Worm (Caenorhabditis elegans) whole organism, mixed stage, embryonic: Measurements from ENCODE around the gene try-10.

Source experiments
- M03D4.4 ChIP-seq: sonication (generic microtip); optimal IDR thresholded peaks from 2 replicates; lab custom pipeline; 2017; ENCODE audit warnings: mild to moderate bottlenecking, missing genetic modification characterization, missing compliant biosample characterization
- bed-3 ChIP-seq: fragments of 200-800 bp; sonication (Bioruptor generic); optimal IDR thresholded peaks from 3 replicates; lab custom pipeline; 2018; ENCODE audit warnings: mild to moderate bottlenecking, missing genetic modification characterization, moderate library complexity, missing compliant biosample characterization
- ceh-39 ChIP-seq: fragments of 150-350 bp; optimal IDR thresholded peaks from 2 replicates; lab custom pipeline; 2014; ENCODE audit warnings: missing biosample characterization, missing genetic modification characterization
- ceh-43 ChIP-seq: fragments of 200-800 bp; sonication (Bioruptor generic); optimal IDR thresholded peaks from 2 replicates; lab custom pipeline; 2018; ENCODE audit warnings: mild to moderate bottlenecking, missing genetic modification characterization, moderate library complexity, missing compliant biosample characterization
- ceh-83 ChIP-seq: fragments of 200-800 bp; sonication (Bioruptor generic); optimal IDR thresholded peaks from 2 replicates; lab custom pipeline; 2018; ENCODE audit warnings: mild to moderate bottlenecking, missing genetic modification characterization, missing compliant biosample characterization
- ces-1 ChIP-seq: fragments of 150-350 bp; optimal IDR thresholded peaks from 2 replicates; lab custom pipeline; 2014; ENCODE audit warnings: missing biosample characterization, missing genetic modification reagents, missing genetic modification characterization
- cnd-1 ChIP-seq: fragments of 200-800 bp; sonication (Bioruptor generic); optimal IDR thresholded peaks from 2 replicates; lab custom pipeline; 2018; ENCODE audit warnings: mild to moderate bottlenecking, missing genetic modification characterization, missing compliant biosample characterization
- elt-3 ChIP-seq: fragments of 150-350 bp; optimal IDR thresholded peaks from 2 replicates; lab custom pipeline; 2014; ENCODE audit warnings: missing biosample characterization, missing genetic modification characterization
- flh-1 ChIP-seq: fragments of 200-800 bp; sonication (Bioruptor generic); optimal IDR thresholded peaks from 2 replicates; lab custom pipeline; 2018; ENCODE audit warnings: mild to moderate bottlenecking, missing genetic modification characterization, moderate library complexity, missing compliant biosample characterization
- hlh-1 ChIP-seq: fragments of 150-350 bp; optimal IDR thresholded peaks from 2 replicates; lab custom pipeline; 2014; ENCODE audit warnings: missing biosample characterization, missing genetic modification reagents, missing genetic modification characterization
- lin-13 ChIP-seq: fragments of 150-350 bp; optimal IDR thresholded peaks from 2 replicates; lab custom pipeline; 2014; ENCODE audit warnings: missing biosample characterization, missing genetic modification characterization
- lin-32 ChIP-seq: fragments of 200-800 bp; sonication (Bioruptor generic); optimal IDR thresholded peaks from 2 replicates; lab custom pipeline; 2018; ENCODE audit warnings: mild to moderate bottlenecking, missing genetic modification characterization, missing compliant biosample characterization
- lsy-2 ChIP-seq: fragments of 150-350 bp; optimal IDR thresholded peaks from 2 replicates; lab custom pipeline; 2014; ENCODE audit warnings: missing biosample characterization, missing genetic modification characterization
- mep-1 ChIP-seq: fragments of 150-350 bp; optimal IDR thresholded peaks from 2 replicates; lab custom pipeline; 2017; ENCODE audit warnings: missing biosample characterization, missing genetic modification reagents, missing genetic modification characterization, inconsistent platforms
- mls-2 ChIP-seq: sonication (generic microtip); optimal IDR thresholded peaks from 2 replicates; lab custom pipeline; 2016; ENCODE audit warnings: mild to moderate bottlenecking, missing genetic modification characterization, moderate library complexity, missing compliant biosample characterization
- nhr-12 ChIP-seq: fragments of 150-350 bp; optimal IDR thresholded peaks from 2 replicates; lab custom pipeline; 2014; ENCODE audit warnings: missing biosample characterization, missing genetic modification characterization
- nhr-2 ChIP-seq: fragments of 150-350 bp; optimal IDR thresholded peaks from 2 replicates; lab custom pipeline; 2014; ENCODE audit warnings: missing biosample characterization, missing genetic modification characterization
- nhr-237 ChIP-seq: fragments of 150-350 bp; optimal IDR thresholded peaks from 2 replicates; lab custom pipeline; 2014; ENCODE audit warnings: missing biosample characterization, missing genetic modification characterization
- nhr-28 ChIP-seq: fragments of 150-350 bp; optimal IDR thresholded peaks from 2 replicates; lab custom pipeline; 2014; ENCODE audit warnings: missing biosample characterization, missing genetic modification characterization
- nhr-76 ChIP-seq: sonication (generic microtip); optimal IDR thresholded peaks from 2 replicates; lab custom pipeline; 2017; ENCODE audit warnings: missing biosample characterization, missing genetic modification characterization
- pha-4 ChIP-seq: fragments of 150-350 bp; optimal IDR thresholded peaks from 2 replicates; lab custom pipeline; 2018; ENCODE audit warnings: missing biosample characterization, missing genetic modification reagents, missing genetic modification characterization
- sem-2 ChIP-seq: fragments of 200-800 bp; sonication (Bioruptor generic); optimal IDR thresholded peaks from 2 replicates; lab custom pipeline; 2018; ENCODE audit warnings: mild to moderate bottlenecking, missing genetic modification characterization, missing compliant biosample characterization
- snpc-4 ChIP-seq: fragments of 150-350 bp; optimal IDR thresholded peaks from 2 replicates; lab custom pipeline; 2014; ENCODE audit warnings: missing biosample characterization, missing genetic modification characterization
- sptf-1 ChIP-seq: sonication (generic microtip); optimal IDR thresholded peaks from 2 replicates; lab custom pipeline; 2017; ENCODE audit warnings: mild to moderate bottlenecking, missing genetic modification characterization, moderate library complexity, missing compliant biosample characterization
- tbx-8 ChIP-seq: fragments of 200-800 bp; sonication (Bioruptor generic); optimal IDR thresholded peaks from 2 replicates; lab custom pipeline; 2018; ENCODE audit warnings: mild to moderate bottlenecking, missing genetic modification characterization, moderate library complexity, missing compliant biosample characterization
- unc-120 ChIP-seq: sonication (generic microtip); optimal IDR thresholded peaks from 2 replicates; lab custom pipeline; 2017; ENCODE audit warnings: missing genetic modification characterization, missing compliant biosample characterization; ENCODE audit not compliant: poor library complexity, severe bottlenecking
- unc-39 ChIP-seq: fragments of 150-350 bp; optimal IDR thresholded peaks from 2 replicates; lab custom pipeline; 2014; ENCODE audit warnings: missing biosample characterization, missing genetic modification characterization

Gene try-10

ce11 chrV:13013158-13013557 lies at the start of gene try-10:
Gene try-10 (minus strand): TSS chrV:13013258.
- TF ChIP-seq ceh-43 (GFP tag; lab: Kevin White, UChicago) (no peak), elt-3 (tag; lab: Kevin White, UChicago) (no peak), tbx-8 (GFP tag; lab: Kevin White, UChicago) (no peak), nhr-237 (tag; lab: Kevin White, UChicago) (no peak), unc-39 (tag; lab: Kevin White, UChicago) (no peak), mep-1 (tag; lab: Kevin White, UChicago) (no peak), nhr-76 (tag; lab: Kevin White, UChicago) (no peak), flh-1 (GFP tag; lab: Kevin White, UChicago) (no peak), sem-2 (GFP tag; lab: Kevin White, UChicago) (no peak)
- TF ChIP-seq, all 35 proteins: peak for 0

ce11 chrV:13061836-13062235 lies 48.8 kb upstream of the try-10 start, which contains the start of gene F42E8.1:
Gene F42E8.1 (plus strand): TSS chrV:13062136.
- TF ChIP-seq unc-39 (tag; lab: Kevin White, UChicago) (no peak), nhr-237 (tag; lab: Kevin White, UChicago) (no peak), sptf-1 (tag; lab: Kevin White, UChicago) (no peak), lin-32 (GFP tag; lab: Kevin White, UChicago) (no peak), lsy-2 (tag; lab: Kevin White, UChicago) (no peak), bed-3 (GFP tag; lab: Kevin White, UChicago) (no peak), ceh-83 (GFP tag; lab: Kevin White, UChicago) (no peak), ceh-43 (GFP tag; lab: Kevin White, UChicago) (no peak), sem-2 (GFP tag; lab: Kevin White, UChicago) (no peak)

DNA sequence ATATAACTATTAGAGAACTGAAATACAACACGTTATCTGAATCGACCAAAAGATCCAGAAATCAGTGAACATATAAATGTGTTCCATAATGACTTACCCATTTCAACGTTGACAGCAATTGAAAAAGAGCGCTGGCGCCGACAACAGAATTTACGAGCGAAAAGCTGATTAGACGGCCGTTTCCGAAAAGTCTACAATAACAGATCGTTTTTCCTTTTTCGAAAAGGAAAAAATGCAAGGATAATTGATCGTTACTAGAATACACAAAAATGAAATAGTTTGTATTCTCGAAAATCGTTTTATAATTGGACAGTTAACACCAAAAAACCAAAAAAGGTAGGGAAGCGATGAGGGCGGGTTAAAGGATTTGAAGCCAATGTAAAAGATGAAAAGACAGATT lies 40.6 kb upstream of the try-10 start, which contains the start of gene srr-1:
srr-1 (minus strand) TSS at position 101 of the 400 bp plus-strand sequence.
- no peak for TF ChIP-seq unc-39 (tag; lab: Kevin White, UChicago)
- TF ChIP-seq lsy-2 (tag; lab: Kevin White, UChicago), result no peak
- no peak for TF ChIP-seq lin-13 (tag; lab: Kevin White, UChicago)
- no peak for TF ChIP-seq tbx-8 (GFP tag; lab: Kevin White, UChicago)
- TF ChIP-seq nhr-12 (tag; lab: Kevin White, UChicago), result no peak
- TF ChIP-seq M03D4.4 (tag; lab: Kevin White, UChicago), result no peak
- no peak for TF ChIP-seq ceh-43 (GFP tag; lab: Kevin White, UChicago)
- no peak for TF ChIP-seq nhr-2 (tag; lab: Kevin White, UChicago)
- TF ChIP-seq nhr-76 (tag; lab: Kevin White, UChicago), result no peak

DNA sequence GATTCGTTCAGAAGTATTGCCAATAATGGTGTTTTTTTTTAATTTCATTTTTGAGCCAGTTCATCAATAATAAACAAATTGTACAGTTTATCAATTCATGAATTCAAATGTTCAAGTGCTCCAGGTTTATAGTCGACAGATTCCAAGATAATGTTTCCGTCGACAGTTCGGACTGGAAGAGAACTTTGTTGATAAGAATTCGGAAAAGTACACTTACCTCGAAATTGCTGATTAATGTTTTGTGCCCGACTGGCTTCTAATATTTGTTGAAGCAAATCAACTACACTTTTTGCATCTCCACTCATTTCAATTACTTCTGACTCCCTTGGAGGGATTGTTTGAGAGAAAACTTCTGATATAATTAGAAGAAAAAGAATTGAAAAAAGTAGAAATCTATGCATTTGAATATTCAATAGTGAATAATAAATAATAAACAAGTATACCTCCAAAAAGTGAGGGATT lies 36.1 kb upstream of the try-10 start, which contains the start of gene W07G4.8:
W07G4.8 (minus strand) TSS at position 412 of the 462 bp plus-strand sequence.
- TF ChIP-seq mls-2 (tag; lab: Kevin White, UChicago), result no peak
- no peak for TF ChIP-seq unc-120 (tag; lab: Kevin White, UChicago)
- no peak for TF ChIP-seq nhr-76 (tag; lab: Kevin White, UChicago)
- no peak for TF ChIP-seq ceh-39 (tag; lab: Kevin White, UChicago)
- TF ChIP-seq nhr-237 (tag; lab: Kevin White, UChicago), result no peak
- TF ChIP-seq hlh-1, result no peak
- no peak for TF ChIP-seq snpc-4 (tag; lab: Kevin White, UChicago)
- no peak for TF ChIP-seq sem-2 (GFP tag; lab: Kevin White, UChicago)
- no peak for TF ChIP-seq lin-13 (tag; lab: Kevin White, UChicago)
- TF ChIP-seq ceh-43 (GFP tag; lab: Kevin White, UChicago), result no peak

DNA sequence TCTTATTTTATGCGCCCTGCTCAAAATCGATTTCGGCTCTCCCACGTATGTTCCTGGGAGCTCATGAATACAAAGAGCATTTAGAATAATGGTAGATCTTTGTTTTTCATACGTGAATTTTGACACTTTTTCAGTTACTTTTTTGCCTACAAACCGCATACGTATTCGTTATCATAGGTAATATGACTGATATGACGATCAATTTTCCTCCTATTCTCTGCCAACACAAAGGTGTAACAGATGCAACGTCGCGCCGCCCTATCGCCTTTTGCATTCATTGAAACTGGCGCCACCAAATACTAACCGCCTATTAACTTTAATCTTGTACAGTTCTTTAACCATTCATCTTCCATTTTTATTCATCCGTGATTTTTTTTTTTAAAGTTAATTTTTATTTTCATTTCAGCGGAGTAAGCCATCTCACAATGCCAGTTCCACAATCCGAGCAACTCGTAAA lies 34.5 kb upstream of the try-10 start, which contains the start of gene W07G4.5:
W07G4.5 (plus strand) TSS at position 407 of the 457 bp plus-strand sequence.
- no peak for TF ChIP-seq nhr-12 (tag; lab: Kevin White, UChicago)
- no peak for TF ChIP-seq nhr-237 (tag; lab: Kevin White, UChicago)
- no peak for TF ChIP-seq tbx-8 (GFP tag; lab: Kevin White, UChicago)
- no peak for TF ChIP-seq M03D4.4 (tag; lab: Kevin White, UChicago)
- no peak for TF ChIP-seq nhr-28 (tag; lab: Kevin White, UChicago)
- TF ChIP-seq pha-4, result no peak
- TF ChIP-seq lsy-2 (tag; lab: Kevin White, UChicago), result no peak
- TF ChIP-seq nhr-2 (tag; lab: Kevin White, UChicago), result no peak
- TF ChIP-seq cnd-1 (tag; lab: Kevin White, UChicago), result no peak
- TF ChIP-seq mls-2 (tag; lab: Kevin White, UChicago), result no peak
- TF ChIP-seq flh-1 (GFP tag; lab: Kevin White, UChicago), result no peak
- no peak for TF ChIP-seq ceh-39 (tag; lab: Kevin White, UChicago)
- TF ChIP-seq snpc-4 (tag; lab: Kevin White, UChicago), result no peak
- no peak for TF ChIP-seq sptf-1 (tag; lab: Kevin White, UChicago)
- TF ChIP-seq lin-32 (GFP tag; lab: Kevin White, UChicago), result no peak
- no peak for TF ChIP-seq bed-3 (GFP tag; lab: Kevin White, UChicago)
- no peak for TF ChIP-seq ces-1
- TF ChIP-seq unc-120 (tag; lab: Kevin White, UChicago), result no peak
- TF ChIP-seq sem-2 (GFP tag; lab: Kevin White, UChicago), result no peak
- no peak for TF ChIP-seq unc-39 (tag; lab: Kevin White, UChicago)
